Worm (Caenorhabditis elegans) whole organism, L3 larva: Measurements from ENCODE around the gene R04B5.6.
A peak's percentile ranks its signal among the peaks of the same experiment; 100 is the strongest.

Experiments used
- R02D3.7 ChIP-seq: fragments of 150-350 bp; optimal IDR thresholded peaks from 2 replicates; lab custom pipeline; 2014; ENCODE audit warnings: missing biosample characterization, missing genetic modification characterization
- ceh-16 ChIP-seq: sonication (generic microtip); optimal IDR thresholded peaks from 2 replicates; lab custom pipeline; 2017; ENCODE audit warnings: missing biosample characterization, missing genetic modification characterization
- ceh-28 ChIP-seq: fragments of 150-350 bp; optimal IDR thresholded peaks from 2 replicates; lab custom pipeline; 2014; ENCODE audit warnings: missing biosample characterization, missing genetic modification reagents, missing genetic modification characterization
- ceh-9 ChIP-seq: sonication (generic microtip); optimal IDR thresholded peaks from 2 replicates; lab custom pipeline; 2018; ENCODE audit warnings: missing biosample characterization, missing genetic modification characterization
- daf-12 ChIP-seq: fragments of 150-350 bp; optimal IDR thresholded peaks from 2 replicates; lab custom pipeline; 2014; ENCODE audit warnings: missing biosample characterization, missing genetic modification reagents, missing genetic modification characterization
- elt-1 ChIP-seq: fragments of 150-350 bp; optimal IDR thresholded peaks from 2 replicates; lab custom pipeline; 2014; ENCODE audit warnings: missing biosample characterization, missing genetic modification characterization
- elt-2 ChIP-seq: sonication (generic microtip); optimal IDR thresholded peaks from 2 replicates; lab custom pipeline; 2016; ENCODE audit warnings: missing genetic modification reagents, mild to moderate bottlenecking, missing genetic modification characterization, missing compliant biosample characterization
- eor-1 ChIP-seq, 2 experiments: fragments of 150-350 bp; optimal IDR thresholded peaks; 2 replicates each; lab custom pipeline; 2014 to 2018; ENCODE audit warnings: missing biosample characterization in 2 of 2, missing genetic modification characterization in 2 of 2
- fkh-10 ChIP-seq: sonication (generic microtip); optimal IDR thresholded peaks from 2 replicates; lab custom pipeline; 2017; ENCODE audit warnings: missing biosample characterization, missing genetic modification reagents, missing genetic modification characterization
- fkh-2 ChIP-seq: fragments of 150-350 bp; optimal IDR thresholded peaks from 2 replicates; lab custom pipeline; 2014; ENCODE audit warnings: missing biosample characterization, missing genetic modification reagents, missing genetic modification characterization
- hmg-11 ChIP-seq: sonication (generic microtip); optimal IDR thresholded peaks from 2 replicates; lab custom pipeline; 2016; ENCODE audit warnings: missing genetic modification characterization, missing compliant biosample characterization
- jun-1 ChIP-seq: fragments of 150-350 bp; optimal IDR thresholded peaks from 2 replicates; lab custom pipeline; 2014; ENCODE audit warnings: missing biosample characterization, missing genetic modification reagents, missing genetic modification characterization
- mdl-1 ChIP-seq: fragments of 150-350 bp; optimal IDR thresholded peaks from 2 replicates; lab custom pipeline; 2014; ENCODE audit warnings: missing biosample characterization, missing genetic modification characterization
- mml-1 ChIP-seq: fragments of 150-350 bp; sonication (generic microtip); optimal IDR thresholded peaks from 3 replicates; lab custom pipeline; 2014; ENCODE audit warnings: missing biosample characterization, missing genetic modification characterization
- nfya-1 ChIP-seq: sonication (generic microtip); optimal IDR thresholded peaks from 2 replicates; lab custom pipeline; 2017; ENCODE audit warnings: missing genetic modification characterization, mild to moderate bottlenecking, missing compliant biosample characterization, antibody characterized with exemption, moderate library complexity; ENCODE audit not compliant: insufficient read depth
- nhr-23 ChIP-seq: fragments of 150-350 bp; optimal IDR thresholded peaks from 2 replicates; lab custom pipeline; 2014; ENCODE audit warnings: missing biosample characterization, missing genetic modification reagents, missing genetic modification characterization
- nhr-237 ChIP-seq: fragments of 150-350 bp; optimal IDR thresholded peaks from 2 replicates; lab custom pipeline; 2014; ENCODE audit warnings: missing biosample characterization, missing genetic modification characterization
- nhr-28 ChIP-seq: fragments of 150-350 bp; optimal IDR thresholded peaks from 2 replicates; lab custom pipeline; 2014; ENCODE audit warnings: missing biosample characterization, missing genetic modification characterization
- nhr-67 ChIP-seq: fragments of 150-350 bp; optimal IDR thresholded peaks from 2 replicates; lab custom pipeline; 2014; ENCODE audit warnings: missing biosample characterization, missing genetic modification characterization
- pha-4 ChIP-seq: fragments of 150-350 bp; optimal IDR thresholded peaks from 2 replicates; lab custom pipeline; 2014; ENCODE audit warnings: missing biosample characterization, missing genetic modification reagents, missing genetic modification characterization
- pqm-1 ChIP-seq: fragments of 150-350 bp; optimal IDR thresholded peaks from 2 replicates; lab custom pipeline; 2017; ENCODE audit warnings: missing biosample characterization, missing genetic modification characterization, inconsistent platforms
- sea-2 ChIP-seq: fragments of 150-350 bp; sonication (generic microtip); optimal IDR thresholded peaks from 4 replicates; lab custom pipeline; 2014; ENCODE audit warnings: missing biosample characterization, missing genetic modification reagents, missing genetic modification characterization
- tbx-2 ChIP-seq: sonication (generic microtip); optimal IDR thresholded peaks from 2 replicates; lab custom pipeline; 2016; ENCODE audit warnings: mild to moderate bottlenecking, missing genetic modification characterization, missing compliant biosample characterization
- unc-39 ChIP-seq: sonication (generic microtip); optimal IDR thresholded peaks from 4 replicates; lab custom pipeline; 2017; ENCODE audit warnings: missing biosample characterization, missing genetic modification characterization
- unc-62 ChIP-seq: fragments of 150-350 bp; sonication (generic microtip); optimal IDR thresholded peaks from 4 replicates; lab custom pipeline; 2014; ENCODE audit warnings: missing biosample characterization, missing genetic modification reagents, missing genetic modification characterization
- ztf-11 ChIP-seq: fragments of 150-350 bp; optimal IDR thresholded peaks from 2 replicates; lab custom pipeline; 2014; ENCODE audit warnings: missing biosample characterization, missing genetic modification characterization

R04B5.6 gene

DNA sequence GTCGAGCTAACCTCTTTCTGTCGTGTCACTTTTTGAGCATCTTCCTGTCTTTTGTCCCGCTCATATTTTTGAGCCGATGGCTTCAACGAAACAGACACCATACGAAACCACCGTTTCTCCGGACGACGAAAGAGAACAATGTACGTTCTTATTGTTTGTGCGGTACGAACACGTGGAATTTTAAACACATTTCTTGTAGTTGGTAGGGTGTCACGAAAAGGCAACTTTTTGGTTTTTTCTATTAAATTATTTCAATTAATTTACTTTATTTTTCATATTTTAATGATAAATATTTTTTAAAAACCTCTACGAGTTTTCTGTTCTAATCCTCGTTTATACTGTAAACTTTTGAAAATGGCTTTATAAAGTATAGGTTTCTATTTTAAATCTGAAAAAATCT, 6.2 kb downstream of the R04B5.6 start, which contains the start of gene R04B5.11:
TSS of gene R04B5.11 (minus strand) at position 101 of the 400 bp plus-strand sequence.
- TF ChIP-seq nfya-1 (tag; lab: Kevin White, UChicago) (no peak), ceh-16 (tag; lab: Kevin White, UChicago) (no peak), R02D3.7 (tag; lab: Kevin White, UChicago) (no peak), unc-62 (GFP tag; lab: Kevin White, UChicago) (no peak), ceh-9 (no peak), mdl-1 (tag; lab: Kevin White, UChicago) (no peak), tbx-2 (tag; lab: Kevin White, UChicago) (no peak), nhr-23 (no peak)

DNA sequence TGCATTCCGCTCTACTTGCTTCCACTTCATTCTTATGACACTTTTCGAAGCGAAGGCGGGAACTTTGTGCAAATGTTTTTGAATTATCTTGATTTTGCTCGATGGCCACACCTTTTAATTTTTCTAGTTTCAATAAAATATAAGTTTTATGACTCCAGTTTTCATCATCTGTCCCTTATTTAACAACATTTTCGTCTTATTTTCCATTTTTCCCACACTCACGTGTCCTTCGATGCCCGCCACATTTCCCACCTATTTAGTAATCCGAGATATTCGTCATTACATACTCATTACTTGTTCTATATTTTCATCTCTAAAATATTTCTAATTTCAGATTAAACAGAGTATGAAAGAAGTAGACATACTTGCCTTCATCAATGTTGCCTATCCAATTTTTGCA, 9.4 kb downstream of the R04B5.6 start, which contains the start of gene srd-49:
TSS of gene srd-49 (plus strand) at position 301 of the 400 bp plus-strand sequence.
- TF ChIP-seq nhr-237 (tag; lab: Kevin White, UChicago), result no peak
- TF ChIP-seq unc-39 (tag; lab: Kevin White, UChicago), result no peak
- no peak for TF ChIP-seq mml-1 (tag; lab: Kevin White, UChicago)
- TF ChIP-seq tbx-2 (tag; lab: Kevin White, UChicago), result no peak
- no peak for TF ChIP-seq nhr-67 (tag; lab: Kevin White, UChicago)
- TF ChIP-seq daf-12, result no peak
- TF ChIP-seq sea-2 (GFP tag; lab: Kevin White, UChicago), result no peak
- TF ChIP-seq fkh-10, result no peak

DNA sequence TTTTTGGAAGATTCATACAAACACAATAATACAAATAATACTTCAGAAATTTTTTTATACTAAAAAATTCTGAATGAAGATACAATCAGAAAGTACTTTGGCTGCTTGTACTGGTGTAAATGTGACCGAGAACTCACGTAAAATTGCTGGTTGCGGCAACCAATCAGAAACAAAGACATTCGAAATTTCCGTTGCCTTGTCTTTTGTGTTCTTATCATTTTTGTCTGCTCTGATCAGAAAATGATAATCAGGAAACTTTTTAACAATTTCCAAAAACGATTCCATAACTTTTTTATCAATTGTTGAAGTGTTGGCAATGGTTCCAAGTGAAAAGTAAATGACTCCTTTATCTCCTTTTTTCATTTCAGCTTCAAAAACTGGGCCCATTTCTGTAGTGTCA, 12.0 kb downstream of the R04B5.6 start:
- peak; percentile 92 for TF ChIP-seq elt-2 (tag; lab: Kevin White, UChicago)
- TF ChIP-seq nfya-1 (tag; lab: Kevin White, UChicago), result peak; percentile 62
- TF ChIP-seq pha-4 (tag; lab: Kevin White, UChicago), result peak; percentile 12
- no peak for TF ChIP-seq hmg-11 (tag; lab: Kevin White, UChicago)
- peak; percentile 60 for TF ChIP-seq pqm-1 (tag; lab: Kevin White, UChicago)
- TF ChIP-seq R02D3.7 (tag; lab: Kevin White, UChicago), result no peak

DNA sequence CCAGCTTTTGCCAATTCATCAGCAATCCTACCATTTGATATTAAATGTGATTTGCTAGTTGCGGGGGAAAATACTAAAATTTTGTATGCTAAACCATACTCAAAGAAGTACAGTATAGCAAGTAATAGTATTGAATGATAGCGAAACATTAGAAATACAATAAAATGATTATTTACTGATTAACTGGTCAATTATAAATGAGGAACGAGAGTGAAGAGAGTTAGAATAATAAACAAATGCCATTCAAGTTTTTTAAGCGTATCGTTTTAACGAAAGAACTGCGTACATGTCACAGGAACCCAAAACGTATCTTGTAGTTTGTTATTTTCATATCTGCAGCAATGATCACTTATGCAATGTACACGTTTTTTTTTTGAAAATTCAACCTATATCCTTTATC, 13.5 kb downstream of the R04B5.6 start, which contains the start of gene ugt-47:
TSS of gene ugt-47 (minus strand) at position 169 of the 400 bp plus-strand sequence.
- no peak for TF ChIP-seq fkh-2 (tag; lab: Kevin White, UChicago)
- peak; percentile 61 for TF ChIP-seq elt-2 (tag; lab: Kevin White, UChicago)

DNA sequence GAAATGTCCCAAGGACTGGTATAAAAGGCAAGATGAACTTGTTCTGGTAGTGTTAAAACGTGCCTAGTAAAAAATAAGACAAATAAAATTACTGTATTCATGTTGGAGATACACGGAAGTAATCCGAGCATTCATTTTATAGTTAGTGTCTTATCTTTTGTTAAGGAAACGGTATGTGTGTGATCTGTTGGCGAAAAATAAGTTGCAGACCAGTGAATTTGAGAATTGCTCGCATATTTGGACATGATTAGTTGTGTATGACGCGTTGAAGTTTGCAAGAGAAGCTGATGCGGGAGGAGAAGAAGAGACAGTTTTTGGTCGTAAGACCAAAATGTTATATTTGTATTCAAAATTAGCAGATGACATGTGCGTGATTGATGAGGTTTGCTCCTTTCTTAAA, 17.0 kb downstream of the R04B5.6 start, which contains the start of gene C08B6.14:
TSS of gene C08B6.14 (minus strand) at position 101 of the 400 bp plus-strand sequence.
- TF ChIP-seq nhr-23 (no peak), fkh-10 (no peak), nhr-28 (tag; lab: Kevin White, UChicago) (no peak)

DNA sequence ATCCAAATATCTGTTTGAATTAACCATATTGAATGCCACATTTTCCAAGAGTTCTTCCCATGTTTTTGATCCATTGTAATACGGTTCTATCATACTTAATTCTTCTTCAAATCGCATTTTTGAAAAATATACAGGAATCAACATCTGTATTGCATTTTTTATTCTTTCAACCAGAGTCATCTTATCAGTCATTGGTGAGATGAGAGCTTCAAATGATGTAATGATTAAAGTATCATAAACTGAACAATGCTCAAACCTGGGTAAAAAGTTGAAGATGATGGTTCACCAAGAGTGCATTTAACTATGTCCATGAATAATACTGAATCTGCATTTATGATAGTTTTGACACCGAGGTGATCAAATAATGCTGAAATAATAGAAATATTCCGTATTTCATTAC, 18.8 kb downstream of the R04B5.6 start:
- TF ChIP-seq pqm-1 (tag; lab: Kevin White, UChicago) (peak; percentile 11), elt-2 (tag; lab: Kevin White, UChicago) (peak; percentile 69), eor-1 (tag; optimal IDR thresholded peaks at IDR 0.05; lab: Kevin White, UChicago) (no peak)

DNA sequence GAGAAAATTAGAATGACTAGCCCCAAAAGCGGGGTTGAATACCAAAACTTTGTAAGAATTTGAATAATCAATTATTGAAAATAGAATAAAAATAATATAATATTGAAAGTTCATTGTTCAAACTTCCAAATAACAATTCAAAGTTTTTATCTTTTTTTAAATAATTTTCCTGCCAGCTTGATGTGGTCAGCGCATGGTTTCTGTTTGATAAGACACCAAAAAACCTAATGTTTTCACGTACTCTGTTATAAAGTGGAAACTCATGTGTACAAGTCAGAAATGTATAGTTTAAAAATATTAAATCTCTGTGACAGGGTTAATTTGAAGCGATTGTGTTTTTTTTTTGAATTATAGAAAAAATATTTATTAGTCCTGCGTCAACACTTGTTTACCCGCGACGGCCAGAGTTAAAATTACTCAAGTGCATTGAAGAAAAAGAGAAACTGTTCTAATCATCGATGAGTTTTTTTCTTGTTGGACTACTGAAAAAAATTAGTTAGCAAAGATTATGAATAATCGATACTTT, 19.9 kb downstream of the R04B5.6 start, which contains the start of gene ugt-17:
TSS of gene ugt-17 (minus strand) at position 180 of the 526 bp plus-strand sequence.
- TF ChIP-seq ceh-28 (tag; lab: Kevin White, UChicago), result no peak
- peak; percentile 76 for TF ChIP-seq elt-2 (tag; lab: Kevin White, UChicago)
- TF ChIP-seq pqm-1 (tag; lab: Kevin White, UChicago), result peak; percentile 90
- peak; percentile 51 for TF ChIP-seq pha-4 (tag; lab: Kevin White, UChicago)
- TF ChIP-seq elt-1 (tag; lab: Kevin White, UChicago), result no peak
- TF ChIP-seq, all 47 proteins: peak for 3

DNA sequence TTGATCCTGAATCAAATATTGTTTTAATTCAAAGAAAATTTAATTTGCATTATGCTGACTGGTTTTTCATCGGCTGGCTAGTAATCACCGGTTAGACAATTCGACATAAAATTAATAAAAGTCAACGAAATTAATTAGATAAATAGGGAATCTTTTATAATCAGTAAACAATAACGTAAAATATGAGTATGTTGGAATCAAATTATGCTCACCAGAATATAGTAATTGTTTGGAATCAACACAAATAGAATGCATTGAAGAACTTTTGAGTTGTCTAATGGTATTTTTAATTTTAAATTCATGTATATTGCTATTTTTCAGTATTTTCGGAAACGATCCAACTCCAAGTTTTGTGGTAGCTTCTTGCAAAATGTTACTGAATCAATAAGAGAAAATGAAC, 20.4 kb downstream of the R04B5.6 start, which contains the start of gene C08B6.2:
TSS of gene C08B6.2 (plus strand) at position 301 of the 400 bp plus-strand sequence.
- TF ChIP-seq jun-1 (tag; lab: Kevin White, UChicago) (no peak), ztf-11 (tag; lab: Kevin White, UChicago) (no peak)
